Fruit fly (Drosophila melanogaster) whole organism, wandering third instar larva: ENCODE measurements around the gene Ppt1.

Source experiments
- Abd-B ChIP-seq: fragments of >200 bp; optimal IDR thresholded peaks from 2 replicates; lab custom pipeline; 2017; ENCODE audit warnings: missing biosample characterization, missing genetic modification characterization
- CG32264 ChIP-seq: fragments of 200-800 bp; sonication (Bioruptor generic); optimal IDR thresholded peaks from 2 replicates; lab custom pipeline; 2016; ENCODE audit warnings: missing biosample characterization, missing genetic modification characterization
- Dfd ChIP-seq: fragments of >200 bp; optimal IDR thresholded peaks from 2 replicates; lab custom pipeline; 2017; ENCODE audit warnings: missing biosample characterization, missing genetic modification characterization
- Dif ChIP-seq: fragments of 200-275, 200-300 bp; sonication (Bioruptor generic); optimal IDR thresholded peaks from 2 replicates; lab custom pipeline; 2018; ENCODE audit warnings: missing biosample characterization, missing genetic modification characterization; ENCODE audit not compliant: partially characterized antibody
- GATAd ChIP-seq: sonication (Bioruptor generic); optimal IDR thresholded peaks from 2 replicates; lab custom pipeline; 2016; ENCODE audit warnings: missing biosample characterization, missing genetic modification characterization
- HLH106 ChIP-seq: fragments of 200-800 bp; optimal IDR thresholded peaks from 3 replicates; lab custom pipeline; 2019; ENCODE audit warnings: missing biosample characterization, mild to moderate bottlenecking, missing genetic modification characterization, moderate library complexity
- Hnf4 ChIP-seq: fragments of 200-800 bp; sonication (Bioruptor generic); optimal IDR thresholded peaks from 2 replicates; lab custom pipeline; 2016; ENCODE audit warnings: missing biosample characterization, mild to moderate bottlenecking, missing genetic modification characterization
- Hr78 ChIP-seq: fragments of >200 bp; optimal IDR thresholded peaks from 2 replicates; lab custom pipeline; 2017; ENCODE audit warnings: missing biosample characterization, missing genetic modification characterization
- Jra ChIP-seq: sonication (Bioruptor generic); optimal IDR thresholded peaks from 2 replicates; lab custom pipeline; 2016; ENCODE audit warnings: missing biosample characterization, missing genetic modification characterization
- Mio ChIP-seq: sonication (Bioruptor generic); optimal IDR thresholded peaks from 2 replicates; lab custom pipeline; 2016; ENCODE audit warnings: missing biosample characterization, missing genetic modification characterization
- Myc ChIP-seq: fragments of >200 bp; optimal IDR thresholded peaks from 2 replicates; lab custom pipeline; 2017
- N ChIP-seq: fragments of >200 bp; optimal IDR thresholded peaks from 2 replicates; lab custom pipeline; 2018; ENCODE audit warnings: missing biosample characterization, missing external identifiers, missing genetic modification characterization
- Rel ChIP-seq, 2 experiments: fragments of 200-800 bp; sonication (Bioruptor generic) in 1 of 2; optimal IDR thresholded peaks; 2 replicates in 1 of 2; 3 replicates in 1 of 2; lab custom pipeline; 2016 to 2019; ENCODE audit warnings: mild to moderate bottlenecking in 2 of 2, missing biosample characterization in 2 of 2, missing genetic modification characterization in 2 of 2, moderate library complexity in 1 of 2
- Sp1 ChIP-seq: fragments of 200-800 bp; sonication (Bioruptor generic); optimal IDR thresholded peaks from 3 replicates; lab custom pipeline; 2019; ENCODE audit warnings: missing biosample characterization, mild to moderate bottlenecking, missing genetic modification characterization, moderate library complexity
- Vsx2 ChIP-seq: fragments of 200-300, 225-300 bp; sonication (Bioruptor generic); optimal IDR thresholded peaks from 2 replicates; lab custom pipeline; 2018; ENCODE audit warnings: missing biosample characterization, missing genetic modification characterization; ENCODE audit not compliant: partially characterized antibody
- br ChIP-seq: fragments of 200-800 bp; sonication (Bioruptor generic); optimal IDR thresholded peaks from 2 replicates; lab custom pipeline; 2016; ENCODE audit warnings: missing biosample characterization, missing genetic modification characterization
- dmrt93B ChIP-seq: fragments of 200-800 bp; sonication (Bioruptor generic); optimal IDR thresholded peaks from 2 replicates; lab custom pipeline; 2018; ENCODE audit warnings: missing biosample characterization, mild to moderate bottlenecking, missing genetic modification characterization
- dsf ChIP-seq: sonication (Bioruptor generic); optimal IDR thresholded peaks from 2 replicates; lab custom pipeline; 2016; ENCODE audit warnings: missing biosample characterization, missing genetic modification characterization, borderline replicate concordance
- ey ChIP-seq: fragments of 200-800 bp; sonication (Bioruptor generic); optimal IDR thresholded peaks from 2 replicates; lab custom pipeline; 2016; ENCODE audit warnings: missing biosample characterization, missing genetic modification characterization
- foxo ChIP-seq, 2 experiments: fragments of 200-800 bp; sonication (Bioruptor generic); optimal IDR thresholded peaks; 2 replicates in 1 of 2; 3 replicates in 1 of 2; lab custom pipeline; 2016 to 2017; ENCODE audit warnings: missing biosample characterization in 2 of 2, missing genetic modification characterization in 2 of 2
- fru ChIP-seq: fragments of 200-800 bp; sonication (Bioruptor generic); optimal IDR thresholded peaks from 3 replicates; lab custom pipeline; 2016; ENCODE audit warnings: missing biosample characterization, mild to moderate bottlenecking, missing genetic modification characterization
- pan ChIP-seq: fragments of >200 bp; optimal IDR thresholded peaks from 2 replicates; lab custom pipeline; 2017
- psq ChIP-seq: fragments of 200-800 bp; sonication (Bioruptor generic); optimal IDR thresholded peaks from 3 replicates; lab custom pipeline; 2017; ENCODE audit warnings: missing biosample characterization, mild to moderate bottlenecking, missing genetic modification characterization, moderate library complexity
- rgr ChIP-seq: fragments of 200-800 bp; sonication (Bioruptor generic); optimal IDR thresholded peaks from 3 replicates; lab custom pipeline; 2016; ENCODE audit warnings: missing biosample characterization, mild to moderate bottlenecking, missing genetic modification characterization
- sage ChIP-seq: fragments of 200-800 bp; sonication (Bioruptor generic); optimal IDR thresholded peaks from 2 replicates; lab custom pipeline; 2016; ENCODE audit warnings: missing biosample characterization, mild to moderate bottlenecking, missing genetic modification characterization
- tai ChIP-seq: sonication (Bioruptor generic); optimal IDR thresholded peaks from 2 replicates; lab custom pipeline; 2016; ENCODE audit warnings: missing biosample characterization, missing genetic modification characterization
- usp ChIP-seq: fragments of >200 bp; optimal IDR thresholded peaks from 2 replicates; lab custom pipeline; 2017; ENCODE audit warnings: missing biosample characterization, missing genetic modification characterization
- woc ChIP-seq: sonication (Bioruptor generic); optimal IDR thresholded peaks from 2 replicates; lab custom pipeline; 2016; ENCODE audit warnings: missing biosample characterization, mild to moderate bottlenecking, missing genetic modification characterization

Ppt1 gene

DNA sequence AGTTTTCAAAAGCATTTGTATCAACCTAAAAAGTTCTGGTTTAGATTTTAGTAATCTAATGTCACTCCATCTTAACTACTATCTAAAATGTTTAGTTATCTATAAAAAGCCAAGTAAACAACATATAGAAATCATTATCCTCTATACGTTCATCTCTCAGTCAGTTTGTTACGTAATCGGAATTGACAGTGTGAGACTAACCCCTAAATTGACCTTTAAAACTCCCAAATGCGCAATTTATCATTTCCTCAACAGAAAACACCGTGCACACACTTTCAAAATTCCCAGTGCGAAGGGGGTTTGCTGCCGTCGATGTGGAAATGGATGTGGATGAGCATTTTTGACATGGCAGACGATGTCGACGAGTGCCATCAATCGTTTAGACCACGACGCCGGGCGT is 35.2 kb upstream of the Ppt1 start:
- no peak for TF ChIP-seq dmrt93B
- TF ChIP-seq Vsx2 (GFP tag; lab: Kevin White, UChicago): no peak
- TF ChIP-seq pan: no peak
- TF ChIP-seq Jra (GFP tag; lab: Kevin White, UChicago): no peak
- no peak for TF ChIP-seq dsf (GFP tag; lab: Kevin White, UChicago)
- no peak for TF ChIP-seq psq
- no peak for TF ChIP-seq N (GFP tag; lab: Kevin White, UChicago)
- no peak for TF ChIP-seq fru
- TF ChIP-seq CG32264 (GFP tag; lab: Kevin White, UChicago): no peak
- no peak for TF ChIP-seq foxo (GFP tag; optimal IDR thresholded peaks at IDR 0.05; lab: Kevin White, UChicago)
- no peak for TF ChIP-seq ey
- no peak for TF ChIP-seq Hr78 (GFP tag; lab: Kevin White, UChicago)

DNA sequence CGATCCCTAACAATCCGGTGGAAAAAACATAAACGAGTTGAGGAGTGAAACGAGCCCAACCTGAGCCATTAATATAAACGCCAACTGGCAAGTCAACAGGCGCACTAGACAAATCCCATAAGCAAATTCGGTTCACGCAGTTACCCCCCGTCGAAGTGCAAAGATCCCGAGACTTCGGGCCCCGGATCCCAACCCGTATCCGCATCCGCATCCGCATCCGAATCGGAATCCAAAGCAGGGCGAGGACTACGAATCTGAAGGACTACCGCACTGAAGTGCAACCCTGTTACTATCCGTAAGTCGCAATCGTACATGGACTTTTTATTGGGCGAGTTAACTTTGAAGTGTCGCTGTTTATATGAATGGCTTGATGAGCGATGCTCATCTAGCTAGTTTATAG is 34.8 kb upstream of the Ppt1 start:
- no peak for TF ChIP-seq CG32264 (GFP tag; lab: Kevin White, UChicago)
- TF ChIP-seq Dfd: no peak
- TF ChIP-seq psq: no peak
- TF ChIP-seq usp (GFP tag; lab: Kevin White, UChicago): no peak
- TF ChIP-seq Hnf4 (GFP tag; lab: Kevin White, UChicago): no peak
- no peak for TF ChIP-seq tai (GFP tag; lab: Kevin White, UChicago)
- no peak for TF ChIP-seq woc (GFP tag; lab: Kevin White, UChicago)
- TF ChIP-seq pan: no peak
- TF ChIP-seq Myc (lab: Kevin White, UChicago): no peak
- no peak for TF ChIP-seq N (GFP tag; lab: Kevin White, UChicago)
- no peak for TF ChIP-seq GATAd
- no peak for TF ChIP-seq Rel (GFP tag; optimal IDR thresholded peaks at IDR 0.05; lab: Kevin White, UChicago)
- no peak for TF ChIP-seq Rel (tag; optimal IDR thresholded peaks at IDR 0.05; lab: Kevin White, UChicago)
- TF ChIP-seq fru: no peak
- TF ChIP-seq sage (GFP tag; lab: Kevin White, UChicago): no peak
- no peak for TF ChIP-seq br (GFP tag; lab: Kevin White, UChicago)
- no peak for TF ChIP-seq Abd-B (GFP tag; lab: Kevin White, UChicago)
- TF ChIP-seq Mio: no peak
- no peak for TF ChIP-seq Dif (GFP tag; lab: Kevin White, UChicago)
- no peak for TF ChIP-seq Sp1

DNA sequence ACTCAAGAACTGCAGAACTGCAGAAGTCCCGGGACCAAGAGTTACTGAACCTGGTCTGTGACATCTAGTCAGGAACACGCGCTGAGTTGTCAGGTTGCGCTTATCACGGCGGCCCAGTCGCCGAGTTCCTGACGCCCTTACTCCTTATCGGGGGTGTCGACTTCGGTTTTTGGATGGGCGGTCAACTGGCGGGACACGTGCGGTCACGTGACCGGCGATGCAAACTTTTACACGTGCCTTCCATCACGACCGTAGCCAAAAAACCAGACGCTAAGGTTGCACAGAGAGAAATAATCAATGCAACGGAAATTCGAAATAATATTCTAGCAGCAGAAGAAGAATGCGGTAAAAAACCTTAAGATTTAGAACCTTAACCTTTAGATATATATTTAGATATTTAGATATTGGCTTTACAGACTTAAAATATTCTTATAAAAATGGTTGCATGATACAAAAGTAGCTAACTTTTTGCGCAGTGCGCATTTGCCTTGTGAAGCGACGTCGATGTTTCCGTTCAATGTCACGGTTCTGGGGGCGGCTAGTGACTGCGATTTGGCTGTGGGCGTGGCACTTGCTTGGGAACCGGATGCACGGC is 33.5 kb upstream of the Ppt1 start:
- TF ChIP-seq Dif (GFP tag; lab: Kevin White, UChicago) (no peak), Sp1 (no peak), Hr78 (GFP tag; lab: Kevin White, UChicago) (no peak)

DNA sequence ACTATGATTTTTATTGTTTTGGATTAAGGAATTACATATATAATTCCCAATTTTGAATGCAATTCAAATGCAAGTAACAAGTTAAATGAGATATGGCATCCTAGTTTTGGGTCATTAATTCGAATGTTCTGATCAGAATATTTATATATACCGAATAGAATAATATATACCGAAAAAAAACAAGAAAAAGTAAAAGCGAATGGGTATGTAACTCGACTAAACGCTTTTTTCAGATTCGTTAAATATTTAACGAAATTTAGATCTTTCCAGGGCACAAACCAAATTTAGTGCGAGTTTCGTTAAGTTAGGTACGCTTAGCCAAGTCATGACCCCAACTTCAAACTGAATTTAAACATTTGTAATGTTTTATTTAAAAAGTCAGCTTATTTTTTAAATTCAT is 31.5 kb upstream of the Ppt1 start:
- TF ChIP-seq Myc (lab: Kevin White, UChicago) (peak; percentile 68), tai (GFP tag; lab: Kevin White, UChicago) (no peak)

DNA sequence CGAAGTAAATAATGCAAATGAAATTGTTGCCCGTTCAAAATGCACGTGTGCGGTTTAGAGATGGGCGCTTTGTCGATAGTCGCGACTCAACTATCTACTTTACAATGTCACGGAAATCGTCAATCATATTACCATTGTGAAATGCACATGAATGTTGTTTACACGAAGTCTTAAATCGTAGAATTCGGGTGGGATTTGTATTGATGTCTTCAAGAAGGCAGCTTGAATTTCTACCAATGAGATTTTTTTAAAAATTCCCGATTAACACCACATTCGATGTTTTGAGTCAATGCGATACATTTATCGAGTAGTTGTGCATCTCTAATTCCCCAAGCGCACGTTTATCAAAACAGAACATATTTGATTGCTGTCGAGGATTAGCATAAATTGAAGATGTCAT is 30.2 kb upstream of the Ppt1 start, which contains the start of gene CG1789:
Gene CG1789 (plus strand): TSS at position 308 of the 400 bp plus-strand sequence.
- TF ChIP-seq N (GFP tag; lab: Kevin White, UChicago) (no peak), ey (peak; percentile 6), rgr (GFP tag; lab: Kevin White, UChicago) (peak; percentile 36), fru (peak; percentile 45), Sp1 (peak; percentile 36), HLH106 (peak; percentile 17), foxo (GFP tag; optimal IDR thresholded peaks at IDR 0.05; lab: Kevin White, UChicago) (peak in 1 of 2 experiments; percentile 30), Vsx2 (GFP tag; lab: Kevin White, UChicago) (no peak), Myc (lab: Kevin White, UChicago) (peak; percentile 36), CG32264 (GFP tag; lab: Kevin White, UChicago) (no peak), woc (GFP tag; lab: Kevin White, UChicago) (peak; percentile 5)
